Fruit fly (Drosophila melanogaster) whole organism: ENCODE data around the gene CCHa1.

Experiments used
- CG8478 ChIP-seq: fragments of >200 bp; optimal IDR thresholded peaks from 2 replicates; lab custom pipeline; 2018; ENCODE audit warnings: inconsistent platforms
- psq ChIP-seq: fragments of >200 bp; optimal IDR thresholded peaks from 2 replicates; lab custom pipeline; 2017

dm6 chr3R:14103022-14103421 is 6.4 kb upstream of the CCHa1 start, which contains the start of gene PK1-R:
- no peak for TF ChIP-seq psq (lab: Kevin White, UChicago)
- TF ChIP-seq CG8478 (lab: Kevin White, UChicago): no peak
